Worm (Caenorhabditis elegans) whole organism, L4 larva: ENCODE results near the gene K09D9.9.

ENCODE experiments used
- D1046.2 ChIP-seq: fragments of 200-800 bp; sonication (Bioruptor generic); IDR thresholded peaks from 2 replicates; pipeline ENCODE4 v1.3.6; 2022; ENCODE audit warnings: missing genetic modification characterization, missing compliant biosample characterization
- F10B5.3 ChIP-seq: sonication (generic microtip); optimal IDR thresholded peaks from 2 replicates; lab custom pipeline; 2016; ENCODE audit warnings: mild to moderate bottlenecking, missing genetic modification characterization, missing compliant biosample characterization
- T20F7.1 ChIP-seq: fragments of 200-800 bp; sonication (Bioruptor generic); optimal IDR thresholded peaks from 2 replicates; lab custom pipeline; 2018; ENCODE audit warnings: mild to moderate bottlenecking, missing genetic modification characterization, missing compliant biosample characterization
- ceh-28 ChIP-seq: fragments of 150-350 bp; optimal IDR thresholded peaks from 2 replicates; lab custom pipeline; 2014; ENCODE audit warnings: missing biosample characterization, missing genetic modification reagents, missing genetic modification characterization
- ceh-62 ChIP-seq: sonication (generic microtip); optimal IDR thresholded peaks from 2 replicates; lab custom pipeline; 2017; ENCODE audit warnings: missing biosample characterization, missing genetic modification characterization
- ceh-82 ChIP-seq: sonication (generic microtip); optimal IDR thresholded peaks from 2 replicates; lab custom pipeline; 2017; ENCODE audit warnings: missing biosample characterization, missing genetic modification characterization
- ces-1 ChIP-seq: fragments of 150-350 bp; sonication (generic microtip); optimal IDR thresholded peaks from 4 replicates; lab custom pipeline; 2014; ENCODE audit warnings: missing biosample characterization, missing genetic modification reagents, missing genetic modification characterization
- cey-2 ChIP-seq: sonication (generic microtip); optimal IDR thresholded peaks from 3 replicates; lab custom pipeline; 2017; ENCODE audit warnings: missing genetic modification characterization, mild to moderate bottlenecking, missing compliant biosample characterization, antibody characterized with exemption, borderline replicate concordance; ENCODE audit not compliant: insufficient read depth
- daf-16 ChIP-seq, 3 experiments: sonication (generic microtip); optimal IDR thresholded peaks; 2 replicates each; lab custom pipeline; 2016 to 2017; ENCODE audit warnings: missing genetic modification characterization in 3 of 3, missing genetic modification reagents in 3 of 3, mild to moderate bottlenecking in 2 of 3, missing compliant biosample characterization in 2 of 3, missing biosample characterization in 1 of 3, moderate library complexity in 1 of 3
- daf-8 ChIP-seq: fragments of 200-800 bp; sonication (Bioruptor generic); IDR thresholded peaks from 2 replicates; pipeline ENCODE4 v1.3.6; 2022; ENCODE audit warnings: missing genetic modification characterization, missing compliant biosample characterization
- dmd-6 ChIP-seq: fragments of 200-800 bp; sonication (Bioruptor generic); IDR thresholded peaks from 2 replicates; pipeline ENCODE4 v1.3.6; 2022; ENCODE audit warnings: missing genetic modification reagents, missing genetic modification characterization, missing compliant biosample characterization
- dpl-1 ChIP-seq: fragments of 150-350 bp; optimal IDR thresholded peaks from 2 replicates; lab custom pipeline; 2014; ENCODE audit warnings: missing biosample characterization, missing genetic modification reagents, missing genetic modification characterization
- dve-1 ChIP-seq: sonication (generic microtip); optimal IDR thresholded peaks from 2 replicates; lab custom pipeline; 2017; ENCODE audit warnings: antibody characterized with exemption, mild to moderate bottlenecking, missing genetic modification characterization, missing compliant biosample characterization; ENCODE audit not compliant: insufficient read depth
- egl-43 ChIP-seq: fragments of 200-800 bp; sonication (Bioruptor generic); IDR thresholded peaks from 2 replicates; pipeline ENCODE4 v1.3.6; 2022; ENCODE audit warnings: missing genetic modification reagents, missing genetic modification characterization, missing compliant biosample characterization
- hlh-11 ChIP-seq: fragments of 200-800 bp; sonication (Bioruptor generic); optimal IDR thresholded peaks from 2 replicates; lab custom pipeline; 2018; ENCODE audit warnings: mild to moderate bottlenecking, missing genetic modification characterization, missing compliant biosample characterization
- hlh-30 ChIP-seq: sonication (generic microtip); optimal IDR thresholded peaks from 2 replicates; lab custom pipeline; 2017; ENCODE audit warnings: antibody characterized with exemption, mild to moderate bottlenecking, missing genetic modification characterization, missing compliant biosample characterization; ENCODE audit not compliant: insufficient read depth
- lim-7 ChIP-seq: fragments of 200-800 bp; sonication (Bioruptor generic); IDR thresholded peaks from 2 replicates; pipeline ENCODE4 v1.3.6; 2022; ENCODE audit warnings: missing genetic modification characterization, missing compliant biosample characterization
- lin-1 ChIP-seq: fragments of 200-800 bp; sonication (Bioruptor generic); IDR thresholded peaks from 2 replicates; pipeline ENCODE4 v1.3.6; 2022; ENCODE audit warnings: missing genetic modification reagents, missing genetic modification characterization, missing compliant biosample characterization
- lin-39 ChIP-seq: fragments of 150-350 bp; optimal IDR thresholded peaks from 2 replicates; lab custom pipeline; 2014; ENCODE audit warnings: missing biosample characterization, missing genetic modification reagents, missing genetic modification characterization
- lsy-2 ChIP-seq, 2 experiments: fragments of 150-350 bp in 1 of 2; sonication (generic microtip) in 1 of 2; optimal IDR thresholded peaks; 2 replicates each; lab custom pipeline; 2014 to 2017; ENCODE audit warnings: missing biosample characterization in 2 of 2, missing genetic modification characterization in 2 of 2
- madf-5 ChIP-seq, 2 experiments: fragments of 200-800 bp; sonication (Bioruptor generic); IDR thresholded peaks; 2 replicates each; pipeline ENCODE4 v1.3.6; 2022; ENCODE audit warnings: missing compliant biosample characterization in 2 of 2, missing genetic modification characterization in 2 of 2
- mep-1 ChIP-seq: fragments of 150-350 bp; sonication (generic microtip); optimal IDR thresholded peaks from 3 replicates; lab custom pipeline; 2014; ENCODE audit warnings: missing biosample characterization, missing genetic modification characterization
- mes-2 ChIP-seq: sonication (generic microtip); optimal IDR thresholded peaks from 2 replicates; lab custom pipeline; 2016; ENCODE audit warnings: missing genotype, mild to moderate bottlenecking, missing genetic modification characterization, missing compliant biosample characterization; ENCODE audit not compliant: poor library complexity, severe bottlenecking
- mxl-3 ChIP-seq: fragments of 200-800 bp; sonication (Bioruptor generic); optimal IDR thresholded peaks from 2 replicates; lab custom pipeline; 2018; ENCODE audit warnings: mild to moderate bottlenecking, missing genetic modification characterization, missing compliant biosample characterization
- nhr-102 ChIP-seq: sonication (generic microtip); optimal IDR thresholded peaks from 2 replicates; lab custom pipeline; 2016; ENCODE audit warnings: mild to moderate bottlenecking, missing genetic modification characterization, moderate library complexity, missing compliant biosample characterization
- nhr-11 ChIP-seq: fragments of 150-350 bp; optimal IDR thresholded peaks from 2 replicates; lab custom pipeline; 2014; ENCODE audit warnings: missing biosample characterization, missing genetic modification characterization
- nhr-28 ChIP-seq: fragments of 150-350 bp; optimal IDR thresholded peaks from 2 replicates; lab custom pipeline; 2014; ENCODE audit warnings: missing biosample characterization, missing genetic modification characterization
- nhr-41 ChIP-seq: fragments of 200-800 bp; sonication (Bioruptor generic); IDR thresholded peaks from 2 replicates; pipeline ENCODE4 v1.3.6; 2022; ENCODE audit warnings: missing genetic modification reagents, missing genetic modification characterization, missing compliant biosample characterization
- nhr-48 ChIP-seq: sonication (generic microtip); optimal IDR thresholded peaks from 2 replicates; lab custom pipeline; 2016; ENCODE audit warnings: mild to moderate bottlenecking, missing genetic modification characterization, missing compliant biosample characterization
- nhr-6 ChIP-seq: fragments of 150-350 bp; optimal IDR thresholded peaks from 2 replicates; lab custom pipeline; 2014; ENCODE audit warnings: missing biosample characterization, missing genetic modification characterization
- nhr-76 ChIP-seq: fragments of 150-350 bp; optimal IDR thresholded peaks from 2 replicates; lab custom pipeline; 2014; ENCODE audit warnings: missing biosample characterization, missing genetic modification characterization
- nhr-77 ChIP-seq: fragments of 150-350 bp; optimal IDR thresholded peaks from 2 replicates; lab custom pipeline; 2014; ENCODE audit warnings: missing biosample characterization, missing genetic modification characterization
- pha-4 ChIP-seq, 2 experiments: fragments of 150-350 bp in 1 of 2; fragments of 200-800 bp in 1 of 2; sonication (Bioruptor generic) in 1 of 2; IDR thresholded peaks in 1 of 2; optimal IDR thresholded peaks in 1 of 2; 2 replicates each; pipeline versions ENCODE4 v1.3.6 to Lab custom; 2014 to 2022; ENCODE audit warnings: missing genetic modification characterization in 2 of 2, missing genetic modification reagents in 2 of 2, missing biosample characterization in 1 of 2, missing compliant biosample characterization in 1 of 2
- php-3 ChIP-seq: fragments of 200-800 bp; sonication (Bioruptor generic); IDR thresholded peaks from 2 replicates; pipeline ENCODE4 v1.3.6; 2022; ENCODE audit warnings: missing genetic modification reagents, missing genetic modification characterization, missing compliant biosample characterization
- pqm-1 ChIP-seq: sonication (generic microtip); optimal IDR thresholded peaks from 2 replicates; lab custom pipeline; 2017; ENCODE audit warnings: missing biosample characterization, missing genetic modification characterization
- saeg-2 ChIP-seq: fragments of 200-800 bp; sonication (Bioruptor generic); IDR thresholded peaks from 2 replicates; pipeline ENCODE4 v1.3.6; 2022; ENCODE audit warnings: missing genetic modification reagents, missing genetic modification characterization, missing compliant biosample characterization
- vab-7 ChIP-seq: fragments of 200-800 bp; sonication (Bioruptor generic); IDR thresholded peaks from 2 replicates; pipeline ENCODE4 v1.3.6; 2022; ENCODE audit warnings: missing genetic modification reagents, missing genetic modification characterization, missing compliant biosample characterization
- zip-11 ChIP-seq: fragments of 200-800 bp; sonication (Bioruptor generic); IDR thresholded peaks from 2 replicates; pipeline ENCODE4 v1.3.6; 2022; ENCODE audit warnings: missing genetic modification characterization, missing compliant biosample characterization
- zip-2 ChIP-seq: fragments of 150-350 bp; optimal IDR thresholded peaks from 2 replicates; lab custom pipeline; 2014; ENCODE audit warnings: missing biosample characterization, missing genetic modification characterization
- ztf-7 ChIP-seq: fragments of 150-350 bp; optimal IDR thresholded peaks from 2 replicates; lab custom pipeline; 2014; ENCODE audit warnings: missing biosample characterization, missing genetic modification characterization

K09D9.9 gene

DNA sequence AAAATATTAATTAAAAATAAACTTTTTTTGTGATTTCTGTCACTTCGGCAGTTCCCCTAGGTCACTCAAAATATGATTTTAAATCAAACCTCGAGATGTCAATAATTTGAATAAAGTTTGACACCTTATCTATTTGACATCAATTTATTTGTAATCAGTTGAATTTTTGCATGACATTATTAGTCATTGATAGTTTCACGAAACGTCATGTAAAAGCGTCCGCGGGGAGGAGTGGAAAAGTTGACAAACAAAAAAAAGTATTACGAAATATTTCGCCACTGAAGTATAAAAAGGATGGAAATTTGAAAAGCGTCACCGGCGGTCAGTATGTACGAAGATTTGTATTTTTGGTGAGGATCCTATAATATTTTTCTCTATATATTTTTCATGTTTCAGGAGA lies 30.8 kb upstream of the K09D9.9 start, which contains the start of gene K09D9.1:
Gene K09D9.1 (plus strand): TSS at position 271 of the 400 bp plus-strand sequence.
- TF ChIP-seq lsy-2 (tag; optimal IDR thresholded peaks at IDR 0.05; lab: Kevin White, UChicago) (no peak), pha-4 (GFP tag; IDR thresholded peaks at IDR 0.05; lab: Robert Waterston, UW) (peak; percentile 38; the same call in 1 of the 2 replicates), pha-4 (tag; optimal IDR thresholded peaks at IDR 0.05; lab: Kevin White, UChicago) (peak; percentile 29), hlh-30 (tag; lab: Kevin White, UChicago) (peak; percentile 79), D1046.2 (no peak), nhr-11 (tag; lab: Kevin White, UChicago) (no peak), dpl-1 (peak; percentile 14), dmd-6 (GFP tag; lab: Robert Waterston, UW) (peak; percentile 97), nhr-48 (tag; lab: Kevin White, UChicago) (peak; percentile 45), mes-2 (tag; lab: Kevin White, UChicago) (no peak), nhr-28 (tag; lab: Kevin White, UChicago) (peak; percentile 81), nhr-102 (peak; percentile 66), daf-16 (GFP tag; optimal IDR thresholded peaks at IDR 0.05; lab: Kevin White, UChicago) (peak in 1 of 2 experiments; percentile 57), daf-16 (tag; optimal IDR thresholded peaks at IDR 0.05; lab: Kevin White, UChicago) (peak; percentile 95), mxl-3 (GFP tag; lab: Kevin White, UChicago) (no peak), vab-7 (no peak), egl-43 (GFP tag; lab: Robert Waterston, UW) (no peak), zip-11 (GFP tag; lab: Robert Waterston, UW) (no peak), nhr-76 (tag; lab: Kevin White, UChicago) (no peak), nhr-6 (tag; lab: Kevin White, UChicago) (peak; percentile 17), lin-1 (0 out of 2 replicates have a peak, but pooled peaks have one; percentile 45), zip-2 (peak; percentile 95), hlh-11 (tag; lab: Kevin White, UChicago) (peak; percentile 84), T20F7.1 (GFP tag; lab: Kevin White, UChicago) (peak; percentile 70), ceh-28 (tag; lab: Kevin White, UChicago) (no peak), ces-1 (GFP tag; lab: Kevin White, UChicago) (no peak), pqm-1 (tag; lab: Kevin White, UChicago) (peak; percentile 75), madf-5 (GFP tag; IDR thresholded peaks at IDR 0.05; lab: Robert Waterston, UW) (no peak), F10B5.3 (tag; lab: Kevin White, UChicago) (no peak), nhr-77 (tag; lab: Kevin White, UChicago) (peak; percentile 86), mep-1 (tag; lab: Kevin White, UChicago) (no peak), dve-1 (tag; lab: Kevin White, UChicago) (peak; percentile 93), php-3 (GFP tag; lab: Robert Waterston, UW) (peak; percentile 78), nhr-41 (peak; percentile 58; the same call in 1 of the 2 replicates), ztf-7 (tag; lab: Kevin White, UChicago) (peak; percentile 67), daf-8 (no peak), ceh-82 (tag; lab: Kevin White, UChicago) (no peak)
- TF ChIP-seq, all 104 proteins: peak for 19

DNA sequence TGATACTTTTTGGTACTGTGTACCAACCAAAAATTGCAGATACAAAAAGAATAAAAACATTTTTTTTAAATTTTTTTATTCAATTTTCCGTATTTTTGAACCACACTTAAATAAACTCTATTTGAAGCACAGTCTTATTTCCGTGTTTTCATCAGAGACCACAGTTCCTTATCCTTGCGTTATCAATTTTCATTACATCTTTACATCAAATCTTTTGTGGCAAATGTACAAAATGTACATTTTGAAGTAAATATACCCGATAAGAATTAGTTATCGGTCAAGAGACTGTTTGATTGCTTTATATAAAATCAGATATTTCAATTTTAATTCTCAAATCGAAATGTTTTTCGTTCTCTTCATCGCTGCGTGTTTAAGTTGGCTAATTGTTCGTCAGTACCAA lies 28.4 kb upstream of the K09D9.9 start, which contains the start of gene cyp-35A3:
Gene cyp-35A3 (plus strand): TSS at position 301 of the 400 bp plus-strand sequence.
- TF ChIP-seq lim-7 (GFP tag; lab: Robert Waterston, UW) (no peak), lin-39 (tag; lab: Kevin White, UChicago) (no peak), ceh-62 (tag; lab: Kevin White, UChicago) (no peak), saeg-2 (GFP tag; lab: Robert Waterston, UW) (no peak), zip-11 (GFP tag; lab: Robert Waterston, UW) (no peak), cey-2 (no peak), lsy-2 (tag; optimal IDR thresholded peaks at IDR 0.05; lab: Kevin White, UChicago) (no peak)
